Worm (Caenorhabditis elegans) whole organism, midembryonic: Measurements from ENCODE around the gene K01H12.4.

Experiments used
- T22C8.4 ChIP-seq: fragments of 200-800 bp; sonication (Bioruptor generic); IDR thresholded peaks from 2 replicates; pipeline ENCODE4 v1.3.6; 2022; ENCODE audit warnings: missing genetic modification characterization, missing compliant biosample characterization
- cog-1 ChIP-seq: sonication (generic microtip); optimal IDR thresholded peaks from 2 replicates; lab custom pipeline; 2016; ENCODE audit warnings: missing genetic modification characterization, missing compliant biosample characterization
- med-1 ChIP-seq: sonication (generic microtip); optimal IDR thresholded peaks from 2 replicates; lab custom pipeline; 2017; ENCODE audit warnings: missing genetic modification characterization, mild to moderate bottlenecking, missing compliant biosample characterization, antibody characterized with exemption, missing genetic modification reagents; ENCODE audit not compliant: insufficient read depth
- ztf-29 ChIP-seq: fragments of 200-800 bp; sonication (Bioruptor generic); IDR thresholded peaks from 2 replicates; pipeline ENCODE4 v1.3.6; 2022; ENCODE audit warnings: missing genetic modification reagents, missing genetic modification characterization, missing compliant biosample characterization

DNA sequence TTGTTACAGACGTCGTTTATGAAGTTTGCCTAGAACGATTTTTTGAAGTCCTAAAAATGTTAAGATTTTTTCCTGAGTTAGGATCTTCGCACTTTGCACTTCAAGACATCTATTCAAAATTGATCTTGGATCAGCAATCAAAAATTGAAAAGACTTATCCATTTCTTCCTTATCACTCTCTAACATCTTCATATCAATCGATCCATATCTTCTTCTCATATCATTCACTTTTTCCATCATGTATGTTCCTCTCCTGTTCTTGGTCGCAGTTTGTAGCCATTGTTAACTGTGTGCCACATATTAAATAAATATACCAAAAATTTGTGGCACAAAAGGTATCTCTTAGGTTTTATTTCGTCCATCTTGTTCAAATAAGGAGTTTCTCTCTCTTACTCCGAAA is 42.8 kb downstream of the K01H12.4 start:
- TF ChIP-seq ztf-29 (GFP tag; lab: Robert Waterston, UW) (no peak), T22C8.4 (no peak), cog-1 (no peak), med-1 (GFP tag; lab: Kevin White, UChicago) (no peak)
